Worm (Caenorhabditis elegans) whole organism, L4 larva: ENCODE results near the gene C52G5.3.

ENCODE experiments used
- F49E8.2 ChIP-seq: sonication (generic microtip); optimal IDR thresholded peaks from 2 replicates; lab custom pipeline; 2016; ENCODE audit warnings: missing compliant biosample characterization, mild to moderate bottlenecking, missing genetic modification characterization, borderline replicate concordance
- R02D3.7 ChIP-seq: fragments of 150-350 bp; sonication (generic microtip); optimal IDR thresholded peaks from 3 replicates; lab custom pipeline; 2014; ENCODE audit warnings: missing biosample characterization, missing genetic modification characterization
- T20F7.1 ChIP-seq: fragments of 200-800 bp; sonication (Bioruptor generic); optimal IDR thresholded peaks from 2 replicates; lab custom pipeline; 2018; ENCODE audit warnings: mild to moderate bottlenecking, missing genetic modification characterization, missing compliant biosample characterization
- Y5F2A.4 ChIP-seq: fragments of 200-800 bp; sonication (Bioruptor generic); optimal IDR thresholded peaks from 2 replicates; lab custom pipeline; 2018; ENCODE audit warnings: mild to moderate bottlenecking, missing genetic modification characterization, missing compliant biosample characterization
- Y75B8A.6 ChIP-seq: fragments of 200-800 bp; sonication (Bioruptor generic); IDR thresholded peaks from 2 replicates; pipeline ENCODE4 v1.3.6; 2022; ENCODE audit warnings: missing genetic modification reagents, missing genetic modification characterization, missing compliant biosample characterization
- ZK337.2 ChIP-seq: fragments of 200-800 bp; sonication (Bioruptor generic); IDR thresholded peaks from 2 replicates; pipeline ENCODE4 v1.3.6; 2022; ENCODE audit warnings: missing genetic modification reagents, missing genetic modification characterization, missing compliant biosample characterization
- ZK546.5 ChIP-seq, 2 experiments: sonication (generic microtip); optimal IDR thresholded peaks; 2 replicates each; lab custom pipeline; 2017; ENCODE audit warnings: missing biosample characterization in 2 of 2, missing genetic modification characterization in 2 of 2
- aha-1 ChIP-seq: fragments of 150-350 bp; peaks from one replicate; lab custom pipeline; 2014; ENCODE audit warnings: missing biosample characterization, missing genetic modification characterization
- ama-1 ChIP-seq: fragments of 150-350 bp; optimal IDR thresholded peaks from 2 replicates; lab custom pipeline; 2014; ENCODE audit warnings: inconsistent platforms, mixed read lengths
- ceh-82 ChIP-seq: sonication (generic microtip); optimal IDR thresholded peaks from 2 replicates; lab custom pipeline; 2017; ENCODE audit warnings: missing biosample characterization, missing genetic modification characterization
- ces-1 ChIP-seq: fragments of 150-350 bp; sonication (generic microtip); optimal IDR thresholded peaks from 4 replicates; lab custom pipeline; 2014; ENCODE audit warnings: missing biosample characterization, missing genetic modification reagents, missing genetic modification characterization
- ctbp-1 ChIP-seq: fragments of 200-800 bp; sonication (Bioruptor generic); IDR thresholded peaks from 2 replicates; pipeline ENCODE4 v1.3.6; 2022; ENCODE audit warnings: missing genetic modification reagents, missing genetic modification characterization, missing compliant biosample characterization
- daf-16 ChIP-seq, 3 experiments: sonication (generic microtip); optimal IDR thresholded peaks; 2 replicates each; lab custom pipeline; 2016 to 2017; ENCODE audit warnings: missing genetic modification characterization in 3 of 3, missing genetic modification reagents in 3 of 3, mild to moderate bottlenecking in 2 of 3, missing compliant biosample characterization in 2 of 3, missing biosample characterization in 1 of 3, moderate library complexity in 1 of 3
- daf-8 ChIP-seq: fragments of 200-800 bp; sonication (Bioruptor generic); IDR thresholded peaks from 2 replicates; pipeline ENCODE4 v1.3.6; 2022; ENCODE audit warnings: missing genetic modification characterization, missing compliant biosample characterization
- dmd-6 ChIP-seq: fragments of 200-800 bp; sonication (Bioruptor generic); IDR thresholded peaks from 2 replicates; pipeline ENCODE4 v1.3.6; 2022; ENCODE audit warnings: missing genetic modification reagents, missing genetic modification characterization, missing compliant biosample characterization
- dmd-9 ChIP-seq: fragments of 200-800 bp; sonication (Bioruptor generic); IDR thresholded peaks from 2 replicates; pipeline ENCODE4 v1.3.6; 2022; ENCODE audit warnings: missing genetic modification reagents, missing genetic modification characterization, missing compliant biosample characterization
- dpl-1 ChIP-seq: fragments of 150-350 bp; optimal IDR thresholded peaks from 2 replicates; lab custom pipeline; 2014; ENCODE audit warnings: missing biosample characterization, missing genetic modification reagents, missing genetic modification characterization
- duxl-1 ChIP-seq: sonication (generic microtip); optimal IDR thresholded peaks from 2 replicates; lab custom pipeline; 2016; ENCODE audit warnings: mild to moderate bottlenecking, missing genetic modification characterization, moderate library complexity, missing compliant biosample characterization; ENCODE audit not compliant: poor library complexity
- dve-1 ChIP-seq: sonication (generic microtip); optimal IDR thresholded peaks from 2 replicates; lab custom pipeline; 2017; ENCODE audit warnings: antibody characterized with exemption, mild to moderate bottlenecking, missing genetic modification characterization, missing compliant biosample characterization; ENCODE audit not compliant: insufficient read depth
- egl-27 ChIP-seq: sonication (generic microtip); optimal IDR thresholded peaks from 3 replicates; lab custom pipeline; 2017; ENCODE audit warnings: missing biosample characterization, missing genetic modification reagents, missing genetic modification characterization
- egl-43 ChIP-seq: fragments of 200-800 bp; sonication (Bioruptor generic); IDR thresholded peaks from 2 replicates; pipeline ENCODE4 v1.3.6; 2022; ENCODE audit warnings: missing genetic modification reagents, missing genetic modification characterization, missing compliant biosample characterization
- hlh-11 ChIP-seq: fragments of 200-800 bp; sonication (Bioruptor generic); optimal IDR thresholded peaks from 2 replicates; lab custom pipeline; 2018; ENCODE audit warnings: mild to moderate bottlenecking, missing genetic modification characterization, missing compliant biosample characterization
- hlh-30 ChIP-seq: sonication (generic microtip); optimal IDR thresholded peaks from 2 replicates; lab custom pipeline; 2017; ENCODE audit warnings: antibody characterized with exemption, mild to moderate bottlenecking, missing genetic modification characterization, missing compliant biosample characterization; ENCODE audit not compliant: insufficient read depth
- lin-13 ChIP-seq: fragments of 150-350 bp; optimal IDR thresholded peaks from 2 replicates; lab custom pipeline; 2014; ENCODE audit warnings: missing biosample characterization, missing genetic modification reagents, missing genetic modification characterization
- lin-15B ChIP-seq: fragments of 150-350 bp; sonication (generic microtip); optimal IDR thresholded peaks from 3 replicates; lab custom pipeline; 2014; ENCODE audit warnings: missing biosample characterization, missing genetic modification characterization
- lin-29 ChIP-seq: fragments of 200-800 bp; sonication (Bioruptor generic); IDR thresholded peaks from 2 replicates; pipeline ENCODE4 v1.3.6; 2022; ENCODE audit warnings: missing genetic modification reagents, missing genetic modification characterization, missing compliant biosample characterization
- lin-39 ChIP-seq: fragments of 150-350 bp; optimal IDR thresholded peaks from 2 replicates; lab custom pipeline; 2014; ENCODE audit warnings: missing biosample characterization, missing genetic modification reagents, missing genetic modification characterization
- lsy-2 ChIP-seq, 2 experiments: fragments of 150-350 bp in 1 of 2; sonication (generic microtip) in 1 of 2; optimal IDR thresholded peaks; 2 replicates each; lab custom pipeline; 2014 to 2017; ENCODE audit warnings: missing biosample characterization in 2 of 2, missing genetic modification characterization in 2 of 2
- mdt-29 ChIP-seq: fragments of 200-800 bp; sonication (Bioruptor generic); IDR thresholded peaks from 2 replicates; pipeline ENCODE4 v1.3.6; 2022; ENCODE audit warnings: missing genetic modification reagents, missing genetic modification characterization, missing compliant biosample characterization
- mep-1 ChIP-seq: fragments of 150-350 bp; sonication (generic microtip); optimal IDR thresholded peaks from 3 replicates; lab custom pipeline; 2014; ENCODE audit warnings: missing biosample characterization, missing genetic modification characterization
- mes-2 ChIP-seq: sonication (generic microtip); optimal IDR thresholded peaks from 2 replicates; lab custom pipeline; 2016; ENCODE audit warnings: missing genotype, mild to moderate bottlenecking, missing genetic modification characterization, missing compliant biosample characterization; ENCODE audit not compliant: poor library complexity, severe bottlenecking
- nhr-11 ChIP-seq: fragments of 150-350 bp; optimal IDR thresholded peaks from 2 replicates; lab custom pipeline; 2014; ENCODE audit warnings: missing biosample characterization, missing genetic modification characterization
- nhr-28 ChIP-seq: fragments of 150-350 bp; optimal IDR thresholded peaks from 2 replicates; lab custom pipeline; 2014; ENCODE audit warnings: missing biosample characterization, missing genetic modification characterization
- nhr-41 ChIP-seq: fragments of 200-800 bp; sonication (Bioruptor generic); IDR thresholded peaks from 2 replicates; pipeline ENCODE4 v1.3.6; 2022; ENCODE audit warnings: missing genetic modification reagents, missing genetic modification characterization, missing compliant biosample characterization
- nhr-42 ChIP-seq: fragments of 200-800 bp; sonication (Bioruptor generic); IDR thresholded peaks from 2 replicates; pipeline ENCODE4 v1.3.6; 2022; ENCODE audit warnings: missing genetic modification characterization, missing compliant biosample characterization
- nhr-6 ChIP-seq: fragments of 150-350 bp; optimal IDR thresholded peaks from 2 replicates; lab custom pipeline; 2014; ENCODE audit warnings: missing biosample characterization, missing genetic modification characterization
- nhr-77 ChIP-seq: fragments of 150-350 bp; optimal IDR thresholded peaks from 2 replicates; lab custom pipeline; 2014; ENCODE audit warnings: missing biosample characterization, missing genetic modification characterization
- saeg-2 ChIP-seq: fragments of 200-800 bp; sonication (Bioruptor generic); IDR thresholded peaks from 2 replicates; pipeline ENCODE4 v1.3.6; 2022; ENCODE audit warnings: missing genetic modification reagents, missing genetic modification characterization, missing compliant biosample characterization
- sdz-12 ChIP-seq: fragments of 200-800 bp; sonication (Bioruptor generic); optimal IDR thresholded peaks from 2 replicates; lab custom pipeline; 2018; ENCODE audit warnings: mild to moderate bottlenecking, missing genetic modification characterization, missing compliant biosample characterization
- skn-1 ChIP-seq: fragments of 150-350 bp; optimal IDR thresholded peaks from 2 replicates; lab custom pipeline; 2014; ENCODE audit warnings: missing biosample characterization, missing genetic modification characterization
- snpc-1.2 ChIP-seq: fragments of 200-800 bp; sonication (Bioruptor generic); IDR thresholded peaks from 2 replicates; pipeline ENCODE4 v1.3.6; 2022; ENCODE audit warnings: missing genetic modification reagents, missing genetic modification characterization, missing compliant biosample characterization
- spr-1 ChIP-seq: sonication (generic microtip); optimal IDR thresholded peaks from 2 replicates; lab custom pipeline; 2016; ENCODE audit warnings: mild to moderate bottlenecking, missing genetic modification characterization, missing compliant biosample characterization
- spr-3 ChIP-seq: fragments of 200-800 bp; sonication (Bioruptor generic); optimal IDR thresholded peaks from 2 replicates; lab custom pipeline; 2018; ENCODE audit warnings: mild to moderate bottlenecking, missing genetic modification characterization, missing compliant biosample characterization
- unc-130 ChIP-seq: sonication (generic microtip); optimal IDR thresholded peaks from 2 replicates; lab custom pipeline; 2016; ENCODE audit warnings: missing genetic modification reagents, missing genetic modification characterization, missing compliant biosample characterization
- unc-39 ChIP-seq: sonication (generic microtip); optimal IDR thresholded peaks from 2 replicates; lab custom pipeline; 2017; ENCODE audit warnings: missing biosample characterization, missing genetic modification characterization
- zag-1 ChIP-seq: fragments of 150-350 bp; optimal IDR thresholded peaks from 2 replicates; lab custom pipeline; 2014; ENCODE audit warnings: missing biosample characterization, missing genetic modification characterization
- zip-2 ChIP-seq: fragments of 150-350 bp; optimal IDR thresholded peaks from 2 replicates; lab custom pipeline; 2014; ENCODE audit warnings: missing biosample characterization, missing genetic modification characterization
- ztf-11 ChIP-seq: fragments of 150-350 bp; optimal IDR thresholded peaks from 2 replicates; lab custom pipeline; 2014; ENCODE audit warnings: missing biosample characterization, missing genetic modification characterization
- ztf-7 ChIP-seq: fragments of 150-350 bp; optimal IDR thresholded peaks from 2 replicates; lab custom pipeline; 2014; ENCODE audit warnings: missing biosample characterization, missing genetic modification characterization

The C52G5.3 gene

ce11 chrX:12872022-12872888 lies 26.3 kb upstream of the C52G5.3 start (continued):
- no peak for TF ChIP-seq ceh-82
- no peak for TF ChIP-seq skn-1 (tag; lab: Kevin White, UChicago)
- no peak for TF ChIP-seq R02D3.7 (tag; lab: Kevin White, UChicago)
- no peak for TF ChIP-seq Y75B8A.6 (GFP tag; lab: Robert Waterston, UW)
- peak; percentile 48 to 77 for TF ChIP-seq lsy-2 (tag; optimal IDR thresholded peaks at IDR 0.05; lab: Kevin White, UChicago)
- peak; percentile 46 for TF ChIP-seq dpl-1 (GFP tag; lab: Kevin White, UChicago)
- peak; percentile 92 for TF ChIP-seq nhr-77 (tag; lab: Kevin White, UChicago)
- peak; percentile 3 for TF ChIP-seq ztf-7 (tag; lab: Kevin White, UChicago)
- TF ChIP-seq unc-130 (GFP tag; lab: Kevin White, UChicago), result no peak
- peak; percentile 73 for TF ChIP-seq lin-13 (GFP tag; lab: Kevin White, UChicago)
- TF ChIP-seq sdz-12 (GFP tag; lab: Kevin White, UChicago), result no peak
- peak; percentile 76 to 97 for TF ChIP-seq daf-16 (GFP tag; optimal IDR thresholded peaks at IDR 0.05; lab: Kevin White, UChicago)
- peak; percentile 96 for TF ChIP-seq daf-16 (tag; optimal IDR thresholded peaks at IDR 0.05; lab: Kevin White, UChicago)
- peak; percentile 98 for TF ChIP-seq saeg-2 (GFP tag; lab: Robert Waterston, UW)
- TF ChIP-seq spr-3, result peak; percentile 34
- no peak for TF ChIP-seq lin-15B (tag; lab: Kevin White, UChicago)
- peak; percentile 20 for TF ChIP-seq nhr-6 (tag; lab: Kevin White, UChicago)
- peak; percentile 65; the same call in 1 of the 2 replicates for TF ChIP-seq nhr-42 (GFP tag; lab: Robert Waterston, UW)
- TF ChIP-seq dmd-9 (GFP tag; lab: Robert Waterston, UW), result no peak
- peak; percentile 96 for TF ChIP-seq nhr-28 (tag; lab: Kevin White, UChicago)
- peak; percentile 88 for TF ChIP-seq hlh-30 (tag; lab: Kevin White, UChicago)
- no peak for TF ChIP-seq unc-39 (tag; lab: Kevin White, UChicago)
- TF ChIP-seq nhr-41 (GFP tag; lab: Robert Waterston, UW), result peak; percentile 88
- TF ChIP-seq duxl-1 (tag; lab: Kevin White, UChicago), result peak; percentile 27
- peak; percentile 44 for TF ChIP-seq zip-2 (tag; lab: Kevin White, UChicago)
- TF ChIP-seq mep-1, result peak; percentile 91
- peak; percentile 100 for TF ChIP-seq hlh-11
- TF ChIP-seq mdt-29 (GFP tag; lab: Robert Waterston, UW), result peak; percentile 68
- no peak for TF ChIP-seq ZK546.5 (tag; optimal IDR thresholded peaks at IDR 0.05; lab: Kevin White, UChicago)
- peak; percentile 100 for TF ChIP-seq dmd-6 (GFP tag; lab: Robert Waterston, UW)
- TF ChIP-seq spr-1 (tag; lab: Kevin White, UChicago), result peak; percentile 68
- peak; percentile 66 for TF ChIP-seq T20F7.1 (GFP tag; lab: Kevin White, UChicago)
- TF ChIP-seq ZK337.2 (GFP tag; lab: Robert Waterston, UW), result no peak
- TF ChIP-seq ces-1 (GFP tag; lab: Kevin White, UChicago), result no peak
- TF ChIP-seq lin-39, result no peak
- no peak for TF ChIP-seq Y5F2A.4
- TF ChIP-seq daf-8, result no peak
- peak; percentile 99 for TF ChIP-seq dve-1
- no peak for TF ChIP-seq egl-43 (GFP tag; lab: Robert Waterston, UW)
- TF ChIP-seq lin-29, result peak; percentile 42; the same call in 1 of the 2 replicates
- TF ChIP-seq mes-2, result peak; percentile 55
- peak; percentile 60; the same call in 1 of the 2 replicates for TF ChIP-seq ctbp-1
- TF ChIP-seq zag-1 (tag; lab: Kevin White, UChicago), result no peak
- TF ChIP-seq aha-1 (tag; lab: Kevin White, UChicago), result peak; percentile 96
- no peak for TF ChIP-seq snpc-1.2
- TF ChIP-seq ama-1 (lab: Kevin White, UChicago), result no peak
- TF ChIP-seq F49E8.2, result no peak
- peak; percentile 84 for TF ChIP-seq nhr-11 (tag; lab: Kevin White, UChicago)
- no peak for TF ChIP-seq egl-27 (tag; lab: Kevin White, UChicago)
- no peak for TF ChIP-seq ztf-11
